Fruit fly (Drosophila melanogaster): Measurements from ENCODE around the gene ear.

Gene ear

dm6 chr3R:15361490-15361889 is 40.9 kb downstream of the ear start, which contains the start of the genes Cog2 and Trax (continued):
- TF ChIP-seq knrl (GFP tag; IDR thresholded peaks at IDR 0.05; ENCODE audit: partially characterized antibody) (peak; percentile 77), CG2116 (GFP tag; optimal IDR thresholded peaks at IDR 0.05) (peak; percentile 46), CG7963 (GFP tag; IDR thresholded peaks at IDR 0.05; ENCODE audit: partially characterized antibody) (peak; percentile 75), CG34224 (GFP tag; IDR thresholded peaks at IDR 0.05; ENCODE audit: partially characterized antibody) (peak; percentile 94), CG10267 (tag; optimal IDR thresholded peaks at IDR 0.05) (peak; percentile 60), CG4820 (GFP tag; optimal IDR thresholded peaks at IDR 0.05) (no peak), CG4617 (GFP tag; optimal IDR thresholded peaks at IDR 0.05; ENCODE audit: borderline replicate concordance) (peak; percentile 49), Scr (GFP tag; IDR thresholded peaks at IDR 0.05; ENCODE audit: partially characterized antibody) (peak; percentile 92), pzg (GFP tag; optimal IDR thresholded peaks at IDR 0.05) (peak; percentile 36), CG16813 (GFP tag; IDR thresholded peaks at IDR 0.05; ENCODE audit: partially characterized antibody) (peak; percentile 77), chinmo (GFP tag; IDR thresholded peaks at IDR 0.05; ENCODE audit: partially characterized antibody) (peak; percentile 81; the same call in 3 of the 4 replicates), Awh (GFP tag; IDR thresholded peaks at IDR 0.05) (no peak), CG4328 (GFP tag; optimal IDR thresholded peaks at IDR 0.05) (no peak), hbn (GFP tag; IDR thresholded peaks at IDR 0.05; ENCODE audit: partially characterized antibody) (peak; percentile 83), sna (GFP tag; IDR thresholded peaks at IDR 0.05; ENCODE audit: partially characterized antibody) (peak; percentile 92), D (optimal IDR thresholded peaks at IDR 0.05) (no peak), D (GFP tag; optimal IDR thresholded peaks at IDR 0.05) (no peak), CG34422 (GFP tag; IDR thresholded peaks at IDR 0.05) (0 out of 3 replicates have a peak, but pooled peaks have one; percentile 9)

- no peak for TF ChIP-seq ken (GFP tag; IDR thresholded peaks at IDR 0.05)
- peak; percentile 69; the same call in 3 of the 4 replicates for TF ChIP-seq Dll (GFP tag; IDR thresholded peaks at IDR 0.05; ENCODE audit: partially characterized antibody)
- TF ChIP-seq CG12769 (tag; optimal IDR thresholded peaks at IDR 0.05): no peak
- no peak for TF ChIP-seq sob (GFP tag; IDR thresholded peaks at IDR 0.05)
- TF ChIP-seq E2f2 (GFP tag; IDR thresholded peaks at IDR 0.05): peak; percentile 91
- peak; percentile 30; the same call in 1 of the 2 replicates for TF ChIP-seq Bgb (GFP tag; IDR thresholded peaks at IDR 0.05; ENCODE audit: partially characterized antibody)
- TF ChIP-seq chm (GFP tag; IDR thresholded peaks at IDR 0.05): no peak
- TF ChIP-seq ab (GFP tag; optimal IDR thresholded peaks at IDR 0.05): no peak
- peak; percentile 43; the same call in 1 of the 3 replicates for TF ChIP-seq Opbp (GFP tag; IDR thresholded peaks at IDR 0.05; ENCODE audit: partially characterized antibody)
- TF ChIP-seq Trl (optimal IDR thresholded peaks at IDR 0.05): no peak
- TF ChIP-seq Trl (GFP tag; optimal IDR thresholded peaks at IDR 0.05): no peak
- TF ChIP-seq GATAe (GFP tag; conservative IDR thresholded peaks at IDR 0.05): no peak
- peak; percentile 8 for TF ChIP-seq CG34376 (GFP tag; optimal IDR thresholded peaks at IDR 0.05)
- TF ChIP-seq phol (tag; optimal IDR thresholded peaks at IDR 0.05): peak; percentile 41
- no peak for TF ChIP-seq CG17186 (GFP tag; optimal IDR thresholded peaks at IDR 0.05)
- no peak for TF ChIP-seq Lhr (GFP tag; optimal IDR thresholded peaks at IDR 0.05)
- TF ChIP-seq HLH4C (GFP tag; IDR thresholded peaks at IDR 0.05; ENCODE audit: partially characterized antibody): peak; percentile 47; the same call in 2 of the 3 replicates
- no peak for TF ChIP-seq Blimp-1 (GFP tag; optimal IDR thresholded peaks at IDR 0.05)
- no peak for TF ChIP-seq Sox102F (GFP tag; optimal IDR thresholded peaks at IDR 0.05)
- no peak for TF ChIP-seq eve (GFP tag; optimal IDR thresholded peaks at IDR 0.05)
- no peak for TF ChIP-seq CG13123 (GFP tag; optimal IDR thresholded peaks at IDR 0.05)
- TF ChIP-seq trem (tag; optimal IDR thresholded peaks at IDR 0.05): no peak
- TF ChIP-seq CG10267 (tag; optimal IDR thresholded peaks at IDR 0.05): peak; percentile 92
- peak; percentile 48; the same call in 2 of the 3 replicates for TF ChIP-seq CG34224 (GFP tag; IDR thresholded peaks at IDR 0.05; ENCODE audit: partially characterized antibody)
- no peak for TF ChIP-seq fd96Cb (tag; optimal IDR thresholded peaks at IDR 0.05)
- no peak for TF ChIP-seq rib (GFP tag; IDR thresholded peaks at IDR 0.05)
- peak; percentile 37 for TF ChIP-seq Myb (GFP tag; optimal IDR thresholded peaks at IDR 0.05)
- TF ChIP-seq CG6791 (GFP tag; IDR thresholded peaks at IDR 0.05; ENCODE audit: partially characterized antibody): peak; percentile 70; the same call in 2 of the 3 replicates
- no peak for TF ChIP-seq CG16815 (GFP tag; optimal IDR thresholded peaks at IDR 0.05)
- peak; percentile 34; the same call in 1 of the 2 replicates for TF ChIP-seq CG2129 (GFP tag; IDR thresholded peaks at IDR 0.05; ENCODE audit: partially characterized antibody)
- TF ChIP-seq disco-r (GFP tag; optimal IDR thresholded peaks at IDR 0.05): no peak
- TF ChIP-seq Dip2 (GFP tag; IDR thresholded peaks at IDR 0.05): no peak
These were observed 43.1 kb downstream of the ear start, which contains the start of gene CG6171 for dm6 chr3R:15363608-15364007. Gene CG6171 (minus strand): TSS chr3R:15363857.
